Worm (Caenorhabditis elegans): ENCODE results near the gene M02B7.2.

ce11 chrIV:3819278-3819777 lies 15.9 kb downstream of the M02B7.2 start, which contains the start of gene bris-1:
- TF ChIP-seq T23F11.4 (GFP tag; optimal IDR thresholded peaks at IDR 0.05) (no peak), C38D4.7 (GFP tag; optimal IDR thresholded peaks at IDR 0.05) (no peak), unc-86 (tag; optimal IDR thresholded peaks at IDR 0.05) (no peak), pat-9 (tag; optimal IDR thresholded peaks at IDR 0.05) (no peak), mec-3 (tag; optimal IDR thresholded peaks at IDR 0.05; ENCODE audit: borderline replicate concordance) (no peak), eyg-1 (tag; optimal IDR thresholded peaks at IDR 0.05) (no peak), tbx-7 (tag; optimal IDR thresholded peaks at IDR 0.05) (no peak), hlh-30 (tag; optimal IDR thresholded peaks at IDR 0.05; ENCODE audit: insufficient read depth) (no peak)
